Fruit fly (Drosophila melanogaster) whole organism, embryonic: ENCODE results near the gene CG32459.

Source experiments
- Adf1 ChIP-seq: fragments of 200-800 bp; sonication (Bioruptor generic); IDR thresholded peaks from 2 replicates; pipeline ENCODE4 v1.3.6; 2022; ENCODE audit warnings: missing biosample characterization, missing genetic modification characterization
- Asciz ChIP-seq: fragments of 200-800 bp; sonication (Bioruptor generic); optimal IDR thresholded peaks from 2 replicates; lab custom pipeline; 2017; ENCODE audit warnings: missing biosample characterization, mild to moderate bottlenecking, missing genetic modification characterization, missing genetic modification reagents
- Awh ChIP-seq: fragments of 200-800 bp; sonication (Bioruptor generic); IDR thresholded peaks from 2 replicates; pipeline ENCODE4, ENCODE4 v1.3.6; 2022; ENCODE audit warnings: missing biosample characterization, missing genetic modification characterization
- C15 ChIP-seq: fragments of 200-800 bp; sonication (Bioruptor generic); IDR thresholded peaks from 3 replicates; pipeline ENCODE4 v1.3.6; 2022; ENCODE audit warnings: missing biosample characterization, missing genetic modification characterization
- CG10274 ChIP-seq: fragments of 200-800 bp; sonication (Bioruptor generic); optimal IDR thresholded peaks from 3 replicates; lab custom pipeline; 2017; ENCODE audit warnings: missing biosample characterization, mild to moderate bottlenecking, missing genetic modification characterization
- CG10321 ChIP-seq: fragments of 200-800 bp; sonication (Bioruptor generic); IDR thresholded peaks from 2 replicates; pipeline ENCODE4 v1.3.6; 2022; ENCODE audit warnings: missing biosample characterization, missing genetic modification characterization
- CG10431 ChIP-seq: fragments of 200-800 bp; sonication (Bioruptor generic); optimal IDR thresholded peaks from 3 replicates; lab custom pipeline; 2018; ENCODE audit warnings: missing biosample characterization, mild to moderate bottlenecking, missing genetic modification characterization
- CG10462 ChIP-seq: fragments of 200-800 bp; sonication (Bioruptor generic); optimal IDR thresholded peaks from 2 replicates; lab custom pipeline; 2016; ENCODE audit warnings: missing biosample characterization, missing genetic modification characterization
- CG10654 ChIP-seq: fragments of 200-800 bp; sonication (Bioruptor generic); optimal IDR thresholded peaks from 2 replicates; lab custom pipeline; 2016; ENCODE audit warnings: missing biosample characterization, missing genetic modification characterization
- CG10959 ChIP-seq: fragments of 200-800 bp; sonication (Bioruptor generic); IDR thresholded peaks from 2 replicates; pipeline ENCODE4 v1.3.6; 2022; ENCODE audit warnings: missing biosample characterization, missing genetic modification characterization
- CG11247 ChIP-seq: fragments of 200-800 bp; sonication (Bioruptor generic); IDR thresholded peaks from 2 replicates; pipeline ENCODE4 v1.3.6; 2022; ENCODE audit warnings: missing biosample characterization, missing genetic modification characterization
- CG15073 ChIP-seq: fragments of 200-800 bp; sonication (Bioruptor generic); optimal IDR thresholded peaks from 2 replicates; lab custom pipeline; 2016; ENCODE audit warnings: missing biosample characterization, missing genetic modification characterization
- CG15269 ChIP-seq: fragments of 200-800 bp; sonication (Bioruptor generic); optimal IDR thresholded peaks from 2 replicates; lab custom pipeline; 2018; ENCODE audit warnings: missing biosample characterization, mild to moderate bottlenecking, missing genetic modification characterization, moderate library complexity
- CG17186 ChIP-seq: fragments of 200-800 bp; sonication (Bioruptor generic); optimal IDR thresholded peaks from 3 replicates; lab custom pipeline; 2017; ENCODE audit warnings: missing biosample characterization, missing genetic modification reagents, missing genetic modification characterization
- CG30403 ChIP-seq: fragments of 200-800 bp; sonication (Bioruptor generic); optimal IDR thresholded peaks from 3 replicates; lab custom pipeline; 2016; ENCODE audit warnings: missing biosample characterization, missing genetic modification characterization
- CG4730 ChIP-seq: fragments of 200-800 bp; sonication (Bioruptor generic); IDR thresholded peaks from 2 replicates; pipeline ENCODE4 v1.3.6; 2022; ENCODE audit warnings: missing biosample characterization, missing genetic modification characterization
- CG5245 ChIP-seq: fragments of 200-800 bp; sonication (Bioruptor generic); optimal IDR thresholded peaks from 3 replicates; lab custom pipeline; 2016; ENCODE audit warnings: missing biosample characterization, missing genetic modification characterization
- CG6791 ChIP-seq: fragments of 200-800 bp; sonication (Bioruptor generic); IDR thresholded peaks from 3 replicates; pipeline ENCODE4 v1.3.6; 2022; ENCODE audit warnings: missing biosample characterization, missing genetic modification characterization; ENCODE audit not compliant: partially characterized antibody
- CG7786 ChIP-seq: fragments of 200-800 bp; sonication (Bioruptor generic); optimal IDR thresholded peaks from 2 replicates; lab custom pipeline; 2016; ENCODE audit warnings: missing biosample characterization, missing genetic modification characterization
- CG7839 ChIP-seq: fragments of 200-800 bp; sonication (Bioruptor generic); optimal IDR thresholded peaks from 3 replicates; lab custom pipeline; 2018; ENCODE audit warnings: missing biosample characterization, mild to moderate bottlenecking, missing genetic modification characterization, moderate library complexity
- CHES-1-like ChIP-seq: fragments of 200-800 bp; sonication (Bioruptor generic); optimal IDR thresholded peaks from 2 replicates; lab custom pipeline; 2016; ENCODE audit warnings: missing biosample characterization, missing genetic modification characterization
- D ChIP-seq, 2 experiments: fragments of 200-800 bp in 1 of 2; fragments of >200 bp in 1 of 2; sonication (Bioruptor generic) in 1 of 2; optimal IDR thresholded peaks; 2 replicates in 1 of 2; 3 replicates in 1 of 2; lab custom pipeline; 2017; ENCODE audit warnings: mild to moderate bottlenecking in 1 of 2, missing biosample characterization in 1 of 2, missing genetic modification characterization in 1 of 2, missing genetic modification reagents in 1 of 2
- D19B ChIP-seq: fragments of 200-800 bp; sonication (Bioruptor generic); optimal IDR thresholded peaks from 2 replicates; lab custom pipeline; 2017; ENCODE audit warnings: missing biosample characterization, mild to moderate bottlenecking, missing genetic modification characterization
- HLH4C ChIP-seq: fragments of 200-800 bp; sonication (Bioruptor generic); IDR thresholded peaks from 3 replicates; pipeline ENCODE4 v1.3.6; 2022; ENCODE audit warnings: missing biosample characterization, missing genetic modification characterization; ENCODE audit not compliant: partially characterized antibody
- HLH54F ChIP-seq: fragments of 200-800 bp; sonication (Bioruptor generic); optimal IDR thresholded peaks from 3 replicates; lab custom pipeline; 2016; ENCODE audit warnings: missing biosample characterization, missing genetic modification characterization
- Hand ChIP-seq: fragments of 200-800 bp; sonication (Bioruptor generic); optimal IDR thresholded peaks from 2 replicates; lab custom pipeline; 2017; ENCODE audit warnings: mild to moderate bottlenecking, missing biosample characterization, missing genetic modification reagents, missing genetic modification characterization
- Hr39 ChIP-seq: fragments of >200 bp; optimal IDR thresholded peaks from 2 replicates; lab custom pipeline; 2017
- Lim3 ChIP-seq: fragments of 200-800 bp; sonication (Bioruptor generic); IDR thresholded peaks from 2 replicates; pipeline ENCODE4 v1.3.6; 2022; ENCODE audit warnings: missing biosample characterization, missing genetic modification characterization
- Max ChIP-seq: fragments of 200-800 bp; sonication (Bioruptor generic); optimal IDR thresholded peaks from 2 replicates; lab custom pipeline; 2016; ENCODE audit warnings: missing biosample characterization, mild to moderate bottlenecking, missing genetic modification characterization
- Meics ChIP-seq: fragments of 200-800 bp; sonication (Bioruptor generic); optimal IDR thresholded peaks from 2 replicates; lab custom pipeline; 2017; ENCODE audit warnings: missing biosample characterization, mild to moderate bottlenecking, missing genetic modification characterization
- NK7.1 ChIP-seq: fragments of 200-800 bp; sonication (Bioruptor generic); optimal IDR thresholded peaks from 3 replicates; lab custom pipeline; 2016; ENCODE audit warnings: missing biosample characterization, missing genetic modification characterization
- Opbp ChIP-seq: fragments of 200-800 bp; sonication (Bioruptor generic); IDR thresholded peaks from 3 replicates; pipeline ENCODE4 v1.3.6; 2022; ENCODE audit warnings: missing biosample characterization, missing genetic modification characterization; ENCODE audit not compliant: partially characterized antibody
- Rfx ChIP-seq: fragments of 200-800 bp; sonication (Bioruptor generic); IDR thresholded peaks from 2 replicates; pipeline ENCODE4 v1.3.6; 2022; ENCODE audit warnings: missing biosample characterization, missing genetic modification characterization
- Stat92E ChIP-seq, 3 experiments: fragments of >200 bp in 2 of 3; fragments of 200-800 bp in 1 of 3; sonication (Bioruptor generic) in 1 of 3; optimal IDR thresholded peaks; 2 replicates each; lab custom pipeline; 2017 to 2019; ENCODE audit warnings: missing biosample characterization in 3 of 3, missing genetic modification characterization in 3 of 3, mild to moderate bottlenecking in 1 of 3, moderate library complexity in 1 of 3
- Vsx1 ChIP-seq: fragments of 200-800 bp; sonication (Bioruptor generic); optimal IDR thresholded peaks from 2 replicates; lab custom pipeline; 2017; ENCODE audit warnings: missing biosample characterization, mild to moderate bottlenecking, missing genetic modification characterization, missing genetic modification reagents
- Xrp1 ChIP-seq: fragments of 200-800 bp; sonication (Bioruptor generic); IDR thresholded peaks from 2 replicates; pipeline ENCODE4 v1.3.6; 2022; ENCODE audit warnings: missing biosample characterization, missing genetic modification characterization
- dpn ChIP-seq, 2 experiments: fragments of 200-800 bp; sonication (Bioruptor generic); optimal IDR thresholded peaks; 3 replicates each; lab custom pipeline; 2016; ENCODE audit warnings: missing biosample characterization in 2 of 2, missing genetic modification characterization in 2 of 2
- fru ChIP-seq: fragments of >200 bp; optimal IDR thresholded peaks from 2 replicates; lab custom pipeline; 2017
- gro ChIP-seq: fragments of 200-800 bp; sonication (Bioruptor generic); optimal IDR thresholded peaks from 2 replicates; lab custom pipeline; 2016; ENCODE audit warnings: missing biosample characterization, missing genetic modification characterization
- gt ChIP-seq: fragments of 200-800 bp; sonication (Bioruptor generic); IDR thresholded peaks from 2 replicates; pipeline ENCODE4 v1.3.6; 2022; ENCODE audit warnings: missing biosample characterization, missing genetic modification characterization
- hb ChIP-seq: fragments of 200-800 bp; sonication (Bioruptor generic); IDR thresholded peaks from 3 replicates; pipeline ENCODE4 v1.3.6; 2022; ENCODE audit warnings: missing biosample characterization, missing genetic modification characterization; ENCODE audit not compliant: partially characterized antibody
- jigr1 ChIP-seq: fragments of 200-800 bp; sonication (Bioruptor generic); IDR thresholded peaks from 3 replicates; pipeline ENCODE4 v1.3.6; 2022; ENCODE audit warnings: missing biosample characterization, missing genetic modification characterization
- lmd ChIP-seq: fragments of 200-800 bp; sonication (Bioruptor generic); IDR thresholded peaks from 2 replicates; pipeline ENCODE4 v1.3.6; 2022; ENCODE audit warnings: missing biosample characterization, missing genetic modification characterization
- pnt ChIP-seq: fragments of 200-800 bp; sonication (Bioruptor generic); optimal IDR thresholded peaks from 3 replicates; lab custom pipeline; 2016; ENCODE audit warnings: missing biosample characterization, missing genetic modification characterization
- psq ChIP-seq: fragments of 200-800 bp; sonication (Bioruptor generic); optimal IDR thresholded peaks from 2 replicates; lab custom pipeline; 2017; ENCODE audit warnings: missing biosample characterization, missing genetic modification characterization
- slbo ChIP-seq: fragments of 200-800 bp; sonication (Bioruptor generic); IDR thresholded peaks from 2 replicates; pipeline ENCODE4 v1.3.6; 2022; ENCODE audit warnings: missing biosample characterization, missing genetic modification characterization
- sob ChIP-seq: fragments of 200-800 bp; sonication (Bioruptor generic); IDR thresholded peaks from 2 replicates; pipeline ENCODE4 v1.3.6; 2022; ENCODE audit warnings: missing biosample characterization, missing genetic modification characterization
- tap ChIP-seq: fragments of 200-800 bp; optimal IDR thresholded peaks from 3 replicates; lab custom pipeline; 2019; ENCODE audit warnings: missing biosample characterization, mild to moderate bottlenecking, missing genetic modification characterization, moderate library complexity
- trem ChIP-seq: fragments of 200-800 bp; optimal IDR thresholded peaks from 3 replicates; lab custom pipeline; 2019; ENCODE audit warnings: missing biosample characterization, mild to moderate bottlenecking, missing genetic modification characterization, moderate library complexity
- vnd ChIP-seq: fragments of 200-800 bp; sonication (Bioruptor generic); IDR thresholded peaks from 3 replicates; pipeline ENCODE4 v1.3.6; 2022; ENCODE audit warnings: missing biosample characterization, missing genetic modification characterization; ENCODE audit not compliant: partially characterized antibody
- wek ChIP-seq: fragments of 200-800 bp; sonication (Bioruptor generic); optimal IDR thresholded peaks from 3 replicates; lab custom pipeline; 2018; ENCODE audit warnings: missing biosample characterization, mild to moderate bottlenecking, missing genetic modification characterization, moderate library complexity
- yki ChIP-seq: fragments of >200 bp; optimal IDR thresholded peaks from 3 replicates; lab custom pipeline; 2018

Gene CG32459

dm6 chr3L:22865061-22865418, 9.2 kb upstream of the CG32459 start (continued):
- TF ChIP-seq CHES-1-like (GFP tag; lab: Kevin White, UChicago): no peak
- no peak for TF ChIP-seq pnt
- TF ChIP-seq NK7.1 (GFP tag; lab: Kevin White, UChicago): no peak
- peak; percentile 71 for TF ChIP-seq Xrp1 (GFP tag; lab: Robert Waterston, UW)
- TF ChIP-seq sob: peak; percentile 34; the same call in 1 of the 2 replicates
- TF ChIP-seq Adf1 (GFP tag; lab: Robert Waterston, UW): no peak; the same call in 1 of the 2 replicates
- no peak for TF ChIP-seq Lim3
- TF ChIP-seq D19B (GFP tag; lab: Kevin White, UChicago): peak; percentile 42
- peak; percentile 7 for TF ChIP-seq trem (tag; lab: Kevin White, UChicago)
- peak; percentile 43 for TF ChIP-seq CG10654 (GFP tag; lab: Kevin White, UChicago)
- TF ChIP-seq Vsx1 (GFP tag; lab: Kevin White, UChicago): peak; percentile 72
- TF ChIP-seq Awh (GFP tag; lab: Robert Waterston, UW): peak; percentile 46; the same call in 1 of the 2 replicates
- peak; percentile 7 to 69 for TF ChIP-seq dpn (GFP tag; optimal IDR thresholded peaks at IDR 0.05; lab: Kevin White, UChicago)
- TF ChIP-seq CG7839 (tag; lab: Kevin White, UChicago): peak; percentile 86
- no peak for TF ChIP-seq D (optimal IDR thresholded peaks at IDR 0.05; lab: Kevin White, UChicago)
- peak; percentile 29 for TF ChIP-seq D (GFP tag; optimal IDR thresholded peaks at IDR 0.05; lab: Kevin White, UChicago)
- peak; percentile 88 for TF ChIP-seq CG15269 (tag; lab: Kevin White, UChicago)
- TF ChIP-seq CG10321: no peak
- peak; percentile 35 for TF ChIP-seq CG5245 (GFP tag; lab: Kevin White, UChicago)
- no peak for TF ChIP-seq CG11247
- no peak for TF ChIP-seq Hr39 (lab: Kevin White, UChicago)
- TF ChIP-seq CG4730 (GFP tag; lab: Robert Waterston, UW): peak; percentile 52; the same call in 1 of the 2 replicates
- TF ChIP-seq jigr1 (GFP tag; lab: Robert Waterston, UW): no peak
- TF ChIP-seq slbo: peak; percentile 71
- TF ChIP-seq CG10274: no peak
- peak; percentile 17 for TF ChIP-seq CG10462 (GFP tag; lab: Kevin White, UChicago)
- no peak for TF ChIP-seq HLH4C (GFP tag; lab: Robert Waterston, UW)
- TF ChIP-seq Asciz (GFP tag; lab: Kevin White, UChicago): peak; percentile 68
- no peak for TF ChIP-seq gt (GFP tag; lab: Robert Waterston, UW)
- TF ChIP-seq vnd: no peak
- no peak for TF ChIP-seq gro (GFP tag; lab: Kevin White, UChicago)
- peak; percentile 61 for TF ChIP-seq Hand
- TF ChIP-seq hb (GFP tag; lab: Robert Waterston, UW): no peak; the same call in 2 of the 3 replicates
- no peak for TF ChIP-seq CG10431 (GFP tag; lab: Kevin White, UChicago)
- peak; percentile 38 for TF ChIP-seq tap (tag; lab: Kevin White, UChicago)
- TF ChIP-seq psq (GFP tag; lab: Kevin White, UChicago): peak; percentile 11
- no peak for TF ChIP-seq yki (lab: Kevin White, UChicago)
- no peak for TF ChIP-seq CG15073 (GFP tag; lab: Kevin White, UChicago)
- TF ChIP-seq fru (lab: Kevin White, UChicago): no peak
- TF ChIP-seq HLH54F (GFP tag; lab: Kevin White, UChicago): peak; percentile 3
- TF ChIP-seq Opbp: no peak
- 0 out of 3 replicates have a peak, but pooled peaks have one; percentile 5 for TF ChIP-seq C15 (GFP tag; lab: Robert Waterston, UW)
- peak; percentile 49 for TF ChIP-seq Max
- TF ChIP-seq CG7786: no peak
- TF ChIP-seq Meics: peak; percentile 70
- TF ChIP-seq lmd (GFP tag; lab: Robert Waterston, UW): peak; percentile 64
- TF ChIP-seq CG10959 (GFP tag; lab: Robert Waterston, UW): no peak
- TF ChIP-seq Rfx: peak; percentile 73
- TF ChIP-seq CG17186 (GFP tag; lab: Kevin White, UChicago): no peak
- peak; percentile 78 for TF ChIP-seq CG30403 (GFP tag; lab: Kevin White, UChicago)
- TF ChIP-seq wek (GFP tag; lab: Kevin White, UChicago): no peak
- no peak for TF ChIP-seq Stat92E (GFP tag; optimal IDR thresholded peaks at IDR 0.05; lab: Kevin White, UChicago)
- TF ChIP-seq CG6791 (GFP tag; lab: Robert Waterston, UW): no peak
